Fruit fly (Drosophila melanogaster) whole organism, embryonic: ENCODE measurements around the gene Pp2A-29B.

Source experiments
- Awh ChIP-seq: fragments of 200-800 bp; sonication (Bioruptor generic); IDR thresholded peaks from 2 replicates; pipeline ENCODE4, ENCODE4 v1.3.6; 2022; ENCODE audit warnings: missing biosample characterization, missing genetic modification characterization
- CG10274 ChIP-seq: fragments of 200-800 bp; sonication (Bioruptor generic); optimal IDR thresholded peaks from 3 replicates; lab custom pipeline; 2017; ENCODE audit warnings: missing biosample characterization, mild to moderate bottlenecking, missing genetic modification characterization
- CG10565 ChIP-seq: fragments of 200-800 bp; sonication (Bioruptor generic); optimal IDR thresholded peaks from 3 replicates; lab custom pipeline; 2016; ENCODE audit warnings: missing biosample characterization, mild to moderate bottlenecking, missing genetic modification characterization
- CG11560 ChIP-seq: fragments of 200-800 bp; sonication (Bioruptor generic); IDR thresholded peaks from 3 replicates; pipeline ENCODE4 v1.3.6; 2022; ENCODE audit warnings: missing biosample characterization, missing genetic modification characterization
- CG14014 ChIP-seq: fragments of 200-800 bp; sonication (Bioruptor generic); IDR thresholded peaks from 2 replicates; pipeline ENCODE4 v1.3.6; 2022; ENCODE audit warnings: missing biosample characterization, missing genetic modification characterization
- CG15514 ChIP-seq: fragments of 200-800 bp; sonication (Bioruptor generic); optimal IDR thresholded peaks from 3 replicates; lab custom pipeline; 2017; ENCODE audit warnings: missing biosample characterization, missing genetic modification characterization, mild to moderate bottlenecking, moderate library complexity, missing genetic modification reagents
- CG16815 ChIP-seq: fragments of 200-800 bp; sonication (Bioruptor generic); optimal IDR thresholded peaks from 3 replicates; lab custom pipeline; 2017; ENCODE audit warnings: missing biosample characterization, mild to moderate bottlenecking, missing genetic modification characterization
- CG17385 ChIP-seq: fragments of 200-800 bp; sonication (Bioruptor generic); optimal IDR thresholded peaks from 3 replicates; lab custom pipeline; 2018; ENCODE audit warnings: missing biosample characterization, mild to moderate bottlenecking, missing genetic modification characterization
- CG17802 ChIP-seq: fragments of 200-800 bp; sonication (Bioruptor generic); optimal IDR thresholded peaks from 2 replicates; lab custom pipeline; 2018; ENCODE audit warnings: missing biosample characterization, mild to moderate bottlenecking, missing genetic modification characterization, moderate library complexity
- CG2129 ChIP-seq: fragments of 200-800 bp; sonication (Bioruptor generic); IDR thresholded peaks from 2 replicates; pipeline ENCODE4 v1.3.6; 2022; ENCODE audit warnings: missing biosample characterization, missing genetic modification characterization; ENCODE audit not compliant: partially characterized antibody
- CG2875 ChIP-seq: fragments of 200-800 bp; sonication (Bioruptor generic); optimal IDR thresholded peaks from 2 replicates; lab custom pipeline; 2017; ENCODE audit warnings: missing biosample characterization, mild to moderate bottlenecking, missing genetic modification characterization, missing genetic modification reagents
- CG32532 ChIP-seq: fragments of 200-800 bp; sonication (Bioruptor generic); IDR thresholded peaks from 2 replicates; pipeline ENCODE4 v1.3.6; 2022; ENCODE audit warnings: missing biosample characterization, missing genetic modification characterization
- CG4328 ChIP-seq: fragments of 200-800 bp; sonication (Bioruptor generic); optimal IDR thresholded peaks from 3 replicates; lab custom pipeline; 2017; ENCODE audit warnings: missing biosample characterization, missing genetic modification reagents, missing genetic modification characterization
- CG4360 ChIP-seq: fragments of 200-800 bp; sonication (Bioruptor generic); IDR thresholded peaks from 2 replicates; pipeline ENCODE4 v1.3.6; 2022; ENCODE audit warnings: missing biosample characterization, missing genetic modification characterization
- CG4404 ChIP-seq: fragments of 200-800 bp; sonication (Bioruptor generic); IDR thresholded peaks from 2 replicates; pipeline ENCODE4 v1.3.6; 2022; ENCODE audit warnings: missing biosample characterization, missing genetic modification characterization
- CG5180 ChIP-seq: fragments of 200-800 bp; sonication (Bioruptor generic); optimal IDR thresholded peaks from 3 replicates; lab custom pipeline; 2017; ENCODE audit warnings: missing biosample characterization, missing genetic modification characterization, mild to moderate bottlenecking, moderate library complexity, missing genetic modification reagents
- CG7839 ChIP-seq: fragments of 200-800 bp; sonication (Bioruptor generic); optimal IDR thresholded peaks from 3 replicates; lab custom pipeline; 2018; ENCODE audit warnings: missing biosample characterization, mild to moderate bottlenecking, missing genetic modification characterization, moderate library complexity
- CG7987 ChIP-seq: fragments of 200-800 bp; sonication (Bioruptor generic); optimal IDR thresholded peaks from 2 replicates; lab custom pipeline; 2018; ENCODE audit warnings: missing biosample characterization, mild to moderate bottlenecking, missing genetic modification characterization, moderate library complexity
- CG8089 ChIP-seq: fragments of 200-800 bp; sonication (Bioruptor generic); optimal IDR thresholded peaks from 3 replicates; lab custom pipeline; 2016; ENCODE audit warnings: missing biosample characterization, missing genetic modification characterization
- CG9437 ChIP-seq: fragments of 200-800 bp; sonication (Bioruptor generic); optimal IDR thresholded peaks from 2 replicates; lab custom pipeline; 2018; ENCODE audit warnings: missing biosample characterization, mild to moderate bottlenecking, missing genetic modification characterization
- CG9797 ChIP-seq: fragments of 200-800 bp; sonication (Bioruptor generic); optimal IDR thresholded peaks from 3 replicates; lab custom pipeline; 2018; ENCODE audit warnings: missing biosample characterization, mild to moderate bottlenecking, missing genetic modification characterization
- Dad ChIP-seq: fragments of 200-800 bp; sonication (Bioruptor generic); optimal IDR thresholded peaks from 3 replicates; lab custom pipeline; 2016; ENCODE audit warnings: missing biosample characterization, missing genetic modification characterization
- Hand ChIP-seq: fragments of 200-800 bp; sonication (Bioruptor generic); optimal IDR thresholded peaks from 2 replicates; lab custom pipeline; 2017; ENCODE audit warnings: mild to moderate bottlenecking, missing biosample characterization, missing genetic modification reagents, missing genetic modification characterization
- Lim3 ChIP-seq: fragments of 200-800 bp; sonication (Bioruptor generic); IDR thresholded peaks from 2 replicates; pipeline ENCODE4 v1.3.6; 2022; ENCODE audit warnings: missing biosample characterization, missing genetic modification characterization
- Mad ChIP-seq: fragments of 200-800 bp; sonication (Bioruptor generic); optimal IDR thresholded peaks from 2 replicates; lab custom pipeline; 2016; ENCODE audit warnings: missing biosample characterization, missing genetic modification characterization
- Med ChIP-seq: fragments of 200-800 bp; sonication (Bioruptor generic); peaks from one replicate; lab custom pipeline; 2016; ENCODE audit warnings: missing biosample characterization, missing genetic modification characterization, mild to moderate bottlenecking, inconsistent platforms, moderate library complexity
- Nf-YC ChIP-seq: fragments of 200-800 bp; optimal IDR thresholded peaks from 3 replicates; lab custom pipeline; 2019; ENCODE audit warnings: missing biosample characterization, mild to moderate bottlenecking, missing genetic modification characterization, moderate library complexity
- Optix ChIP-seq: fragments of 200-800 bp; sonication (Bioruptor generic); IDR thresholded peaks from 3 replicates; pipeline ENCODE4 v1.3.6; 2022; ENCODE audit warnings: missing biosample characterization, missing genetic modification characterization
- PHDP ChIP-seq: fragments of 200-800 bp; sonication (Bioruptor generic); optimal IDR thresholded peaks from 3 replicates; lab custom pipeline; 2018; ENCODE audit warnings: missing biosample characterization, mild to moderate bottlenecking, missing genetic modification characterization, moderate library complexity
- Ravus ChIP-seq: fragments of 200-800 bp; sonication (Bioruptor generic); IDR thresholded peaks from 2 replicates; pipeline ENCODE4 v1.3.6; 2022; ENCODE audit warnings: missing biosample characterization, missing genetic modification characterization
- amos ChIP-seq: fragments of 200-800 bp; sonication (Bioruptor generic); IDR thresholded peaks from 2 replicates; pipeline ENCODE4 v1.3.6; 2022; ENCODE audit warnings: missing biosample characterization, missing genetic modification characterization; ENCODE audit not compliant: partially characterized antibody
- aop ChIP-seq: fragments of 200-800 bp; sonication (Bioruptor generic); IDR thresholded peaks from 2 replicates; pipeline ENCODE4 v1.3.6; 2022; ENCODE audit warnings: missing biosample characterization, missing genetic modification characterization
- ase ChIP-seq: fragments of 200-800 bp; sonication (Bioruptor generic); IDR thresholded peaks from 3 replicates; pipeline ENCODE4 v1.3.6; 2022; ENCODE audit warnings: missing biosample characterization, missing genetic modification characterization
- crc ChIP-seq: fragments of 200-800 bp; sonication (Bioruptor generic); optimal IDR thresholded peaks from 2 replicates; lab custom pipeline; 2016; ENCODE audit warnings: missing biosample characterization, missing genetic modification characterization
- crp ChIP-seq, 2 experiments: fragments of 200-800 bp; sonication (Bioruptor generic); optimal IDR thresholded peaks; 2 replicates in 1 of 2; 3 replicates in 1 of 2; lab custom pipeline; 2017; ENCODE audit warnings: missing biosample characterization in 2 of 2, missing genetic modification characterization in 2 of 2, mild to moderate bottlenecking in 1 of 2, moderate library complexity in 1 of 2
- dmrt99B ChIP-seq: fragments of 200-800 bp; sonication (Bioruptor generic); optimal IDR thresholded peaks from 2 replicates; lab custom pipeline; 2018; ENCODE audit warnings: missing biosample characterization, mild to moderate bottlenecking, missing genetic modification characterization, moderate library complexity
- exex ChIP-seq: fragments of 200-800 bp; sonication (Bioruptor generic); optimal IDR thresholded peaks from 4 replicates; lab custom pipeline; 2018; ENCODE audit warnings: missing biosample characterization, mild to moderate bottlenecking, missing genetic modification characterization, moderate library complexity
- gcm ChIP-seq: fragments of 200-800 bp; sonication (Bioruptor generic); optimal IDR thresholded peaks from 2 replicates; lab custom pipeline; 2019; ENCODE audit warnings: missing biosample characterization, mild to moderate bottlenecking, missing genetic modification characterization, moderate library complexity
- ind ChIP-seq: fragments of 200-800 bp; sonication (Bioruptor generic); optimal IDR thresholded peaks from 3 replicates; lab custom pipeline; 2016; ENCODE audit warnings: missing biosample characterization, missing genetic modification characterization
- jigr1 ChIP-seq: fragments of 200-800 bp; sonication (Bioruptor generic); IDR thresholded peaks from 3 replicates; pipeline ENCODE4 v1.3.6; 2022; ENCODE audit warnings: missing biosample characterization, missing genetic modification characterization
- klu ChIP-seq: fragments of 200-800 bp; sonication (Bioruptor generic); IDR thresholded peaks from 2 replicates; pipeline ENCODE4 v1.3.6; 2022; ENCODE audit warnings: missing biosample characterization, missing genetic modification characterization
- lmd ChIP-seq: fragments of 200-800 bp; sonication (Bioruptor generic); IDR thresholded peaks from 2 replicates; pipeline ENCODE4 v1.3.6; 2022; ENCODE audit warnings: missing biosample characterization, missing genetic modification characterization
- rib ChIP-seq: fragments of 200-800 bp; sonication (Bioruptor generic); IDR thresholded peaks from 2 replicates; pipeline ENCODE4 v1.3.6; 2022; ENCODE audit warnings: missing biosample characterization, missing genetic modification characterization
- slou ChIP-seq: fragments of 200-800 bp; sonication (Bioruptor generic); optimal IDR thresholded peaks from 3 replicates; lab custom pipeline; 2016; ENCODE audit warnings: missing biosample characterization, missing genetic modification characterization
- trem ChIP-seq: fragments of 200-800 bp; optimal IDR thresholded peaks from 3 replicates; lab custom pipeline; 2019; ENCODE audit warnings: missing biosample characterization, mild to moderate bottlenecking, missing genetic modification characterization, moderate library complexity
- tx ChIP-seq: fragments of 200-800 bp; sonication (Bioruptor generic); optimal IDR thresholded peaks from 2 replicates; lab custom pipeline; 2016; ENCODE audit warnings: missing biosample characterization, missing genetic modification characterization
- vvl ChIP-seq: fragments of 200-800 bp; sonication (Bioruptor generic); IDR thresholded peaks from 2 replicates; pipeline ENCODE4 v1.3.6; 2022; ENCODE audit warnings: missing biosample characterization, missing genetic modification characterization
- yki ChIP-seq: fragments of >200 bp; optimal IDR thresholded peaks from 3 replicates; lab custom pipeline; 2018
- zen2 ChIP-seq: fragments of 200-800 bp; sonication (Bioruptor generic); IDR thresholded peaks from 3 replicates; pipeline ENCODE4 v1.3.6; 2022; ENCODE audit warnings: missing biosample characterization, missing genetic modification characterization; ENCODE audit not compliant: partially characterized antibody

Gene Pp2A-29B

DNA sequence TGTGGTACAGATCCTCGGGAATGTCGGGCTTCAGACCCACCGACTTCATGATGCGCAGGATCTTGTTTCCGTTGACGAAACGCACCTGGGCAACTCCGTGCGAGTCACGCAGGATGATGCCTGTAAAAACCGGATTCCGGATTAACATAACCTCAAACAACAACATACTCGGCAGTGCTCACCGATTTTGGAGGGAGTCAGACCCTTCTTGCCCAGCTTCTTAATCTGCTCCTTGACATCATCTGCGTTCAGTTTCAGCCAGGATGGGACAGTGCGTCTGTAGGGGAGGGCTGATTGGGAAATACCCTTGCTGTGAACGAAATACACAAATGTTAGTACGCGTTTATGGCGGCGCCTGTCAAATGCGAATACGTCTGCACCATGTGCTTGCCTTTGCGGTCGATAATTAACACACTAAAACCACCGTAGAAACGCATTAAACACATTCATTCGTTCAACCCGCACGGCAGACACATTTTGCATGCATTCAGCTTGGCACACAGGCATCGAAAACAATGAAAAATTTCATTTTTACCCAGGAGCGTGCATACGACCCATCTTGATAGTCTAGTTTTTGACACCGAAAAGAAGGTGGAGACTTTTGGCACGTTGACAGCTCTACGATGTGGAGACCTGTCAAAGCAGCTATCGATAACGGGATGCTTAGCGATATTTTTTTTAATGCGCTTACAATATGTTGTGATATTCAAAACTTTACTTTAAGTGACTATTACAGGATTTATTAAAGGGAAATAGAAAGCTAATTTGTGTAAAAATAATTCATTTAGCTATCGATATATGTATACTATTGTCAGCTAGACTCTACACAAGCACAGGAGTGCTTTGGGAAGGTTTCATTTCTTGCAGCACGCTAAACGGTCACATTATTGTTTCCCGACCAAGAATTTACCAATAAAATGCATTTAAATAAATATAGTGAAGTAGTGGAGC, 1.6 kb upstream of the Pp2A-29B start, which contains the start of the genes RpS13 and CSN8 (continued):
- no peak for TF ChIP-seq CG4404 (GFP tag; lab: Robert Waterston, UW)
- no peak for TF ChIP-seq Awh
- TF ChIP-seq lmd, result no peak
- no peak for TF ChIP-seq slou (GFP tag; lab: Kevin White, UChicago)
- TF ChIP-seq CG4360 (GFP tag; lab: Robert Waterston, UW), result no peak
- no peak for TF ChIP-seq CG10565
- TF ChIP-seq crp (GFP tag; optimal IDR thresholded peaks at IDR 0.05; lab: Kevin White, UChicago), result no peak
- peak; percentile 93 for TF ChIP-seq amos (GFP tag; lab: Robert Waterston, UW)
- TF ChIP-seq Lim3, result no peak
- TF ChIP-seq trem (tag; lab: Kevin White, UChicago), result peak; percentile 87
- TF ChIP-seq rib (GFP tag; lab: Robert Waterston, UW), result no peak
- TF ChIP-seq dmrt99B, result no peak
- no peak for TF ChIP-seq CG8089 (GFP tag; lab: Kevin White, UChicago)
- no peak for TF ChIP-seq klu
- TF ChIP-seq tx (GFP tag; lab: Kevin White, UChicago), result no peak
- no peak for TF ChIP-seq ase (GFP tag; lab: Robert Waterston, UW)
- TF ChIP-seq CG7987, result no peak
- TF ChIP-seq CG9437 (GFP tag; lab: Kevin White, UChicago), result no peak
- TF ChIP-seq Hand (GFP tag; lab: Kevin White, UChicago), result no peak
- no peak for TF ChIP-seq jigr1 (GFP tag; lab: Robert Waterston, UW)
- TF ChIP-seq ind (GFP tag; lab: Kevin White, UChicago), result no peak
- TF ChIP-seq CG4328, result no peak
- TF ChIP-seq Dad (GFP tag; lab: Kevin White, UChicago), result no peak
- TF ChIP-seq CG32532 (GFP tag; lab: Robert Waterston, UW), result no peak
- TF ChIP-seq CG2875 (GFP tag; lab: Kevin White, UChicago), result no peak
- peak; percentile 91 for TF ChIP-seq CG2129 (GFP tag; lab: Robert Waterston, UW)
- no peak for TF ChIP-seq aop
- TF ChIP-seq vvl, result peak; percentile 13; the same call in 1 of the 2 replicates
- TF ChIP-seq CG17802 (tag; lab: Kevin White, UChicago), result no peak
- no peak for TF ChIP-seq Mad
- TF ChIP-seq Med (GFP tag; lab: Kevin White, UChicago), result peak; percentile 61
- TF ChIP-seq CG17385 (GFP tag; lab: Kevin White, UChicago), result peak; percentile 29
- TF ChIP-seq Ravus (GFP tag; lab: Robert Waterston, UW), result no peak
- peak; percentile 10 for TF ChIP-seq exex (tag; lab: Kevin White, UChicago)
- TF ChIP-seq CG14014 (GFP tag; lab: Robert Waterston, UW), result no peak
- no peak for TF ChIP-seq CG11560 (tag; lab: Robert Waterston, UW)
- TF ChIP-seq CG7839 (tag; lab: Kevin White, UChicago), result peak; percentile 10
- TF ChIP-seq gcm (GFP tag; lab: Kevin White, UChicago), result peak; percentile 3
- TF ChIP-seq CG9797 (GFP tag; lab: Kevin White, UChicago), result peak; percentile 67
- peak; percentile 23 for TF ChIP-seq PHDP (tag; lab: Kevin White, UChicago)
- TF ChIP-seq Nf-YC (tag; lab: Kevin White, UChicago), result peak; percentile 60
- TF ChIP-seq yki (lab: Kevin White, UChicago), result no peak
- TF ChIP-seq CG15514 (GFP tag; lab: Kevin White, UChicago), result peak; percentile 60
- no peak for TF ChIP-seq CG16815 (GFP tag; lab: Kevin White, UChicago)
- no peak for TF ChIP-seq crc (GFP tag; lab: Kevin White, UChicago)
- no peak for TF ChIP-seq CG10274
- peak; percentile 87; the same call in 2 of the 3 replicates for TF ChIP-seq zen2 (GFP tag; lab: Robert Waterston, UW)
- TF ChIP-seq CG5180 (GFP tag; lab: Kevin White, UChicago), result no peak
- no peak for TF ChIP-seq Optix (GFP tag; lab: Robert Waterston, UW)
